Worm (Caenorhabditis elegans): ENCODE data around the gene snrp-200.

The snrp-200 gene

DNA sequence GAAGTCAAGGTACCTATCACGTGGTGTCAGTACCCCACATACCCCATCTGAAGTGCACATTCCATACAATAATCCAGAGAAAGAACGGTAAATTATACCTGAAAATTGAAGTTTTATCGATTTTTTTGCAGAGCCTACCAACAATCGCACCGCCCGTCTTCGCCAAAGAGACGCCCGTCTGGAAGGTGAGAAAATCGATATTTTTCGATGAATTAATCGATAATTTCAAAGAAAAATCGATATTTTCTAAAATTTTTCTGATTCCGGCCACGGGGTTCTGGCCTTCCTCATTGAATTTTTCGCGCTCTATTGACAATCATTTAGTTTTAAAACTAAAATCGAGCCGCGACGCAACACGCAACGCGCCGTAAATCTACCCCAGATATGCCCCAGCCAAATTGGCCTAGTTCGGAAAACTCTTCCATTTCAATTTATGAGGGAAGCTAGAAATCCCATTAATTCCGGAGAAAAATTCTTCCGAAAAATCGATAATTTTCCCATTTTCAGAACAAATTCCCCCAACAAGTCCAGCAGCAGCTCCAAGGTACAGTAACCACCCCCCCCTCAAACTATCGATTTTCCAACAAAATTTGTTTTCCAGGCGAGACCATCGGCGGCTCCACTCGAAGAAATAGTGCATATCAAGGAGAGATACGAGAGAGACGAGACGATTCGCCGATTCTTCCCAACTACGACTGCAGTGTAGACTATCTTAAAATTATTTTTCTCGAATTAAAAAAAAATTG is 29.9 kb upstream of the snrp-200 start:
- TF ChIP-seq ceh-16 (tag; optimal IDR thresholded peaks at IDR 0.05) (no peak), peb-1 (tag; optimal IDR thresholded peaks at IDR 0.05) (no peak), unc-55 (GFP tag; optimal IDR thresholded peaks at IDR 0.05) (no peak), nhr-25 (tag; optimal IDR thresholded peaks at IDR 0.05) (no peak), lin-39 (tag; optimal IDR thresholded peaks at IDR 0.05) (no peak), nhr-21 (tag; optimal IDR thresholded peaks at IDR 0.05) (no peak), gmeb-1 (tag; optimal IDR thresholded peaks at IDR 0.05) (no peak), aly-2 (tag; optimal IDR thresholded peaks at IDR 0.05) (no peak), snpc-4 (tag; optimal IDR thresholded peaks at IDR 0.05) (no peak), R02D3.7 (tag; optimal IDR thresholded peaks at IDR 0.05) (no peak), nhr-23 (tag; optimal IDR thresholded peaks at IDR 0.05) (no peak), egl-27 (tag; optimal IDR thresholded peaks at IDR 0.05) (no peak), sma-3 (GFP tag; optimal IDR thresholded peaks at IDR 0.05) (no peak), ztf-4 (tag; optimal IDR thresholded peaks at IDR 0.05) (no peak), dmd-4 (tag; optimal IDR thresholded peaks at IDR 0.05) (no peak), mbf-1 (tag; optimal IDR thresholded peaks at IDR 0.05) (no peak), unc-39 (tag; optimal IDR thresholded peaks at IDR 0.05) (no peak)

DNA sequence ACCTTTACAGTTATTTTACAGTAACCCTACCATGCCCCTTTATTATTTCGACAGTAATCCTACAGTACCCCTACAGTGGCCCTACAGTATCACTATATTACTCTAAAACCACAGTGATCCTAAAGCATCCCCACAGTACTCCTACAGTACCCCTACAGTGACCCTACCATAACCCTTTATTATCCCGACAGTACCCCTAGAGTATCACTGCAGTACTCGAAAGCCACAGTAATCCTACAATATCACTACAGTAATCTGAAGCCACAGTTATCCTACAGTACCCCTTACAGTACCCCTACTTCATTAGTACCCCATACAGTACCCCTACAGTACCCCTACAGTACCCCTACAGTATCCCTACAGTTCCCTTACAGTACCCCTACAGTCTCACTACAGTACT is 27.8 kb upstream of the snrp-200 start:
- TF ChIP-seq zag-1 (tag; optimal IDR thresholded peaks at IDR 0.05) = no peak
- no peak for TF ChIP-seq aly-2 (tag; optimal IDR thresholded peaks at IDR 0.05)
- no peak for TF ChIP-seq nhr-129 (tag; optimal IDR thresholded peaks at IDR 0.05)
- no peak for TF ChIP-seq unc-55 (GFP tag; optimal IDR thresholded peaks at IDR 0.05)
- no peak for TF ChIP-seq R02D3.7 (tag; optimal IDR thresholded peaks at IDR 0.05)
- TF ChIP-seq crh-2 (tag; optimal IDR thresholded peaks at IDR 0.05) = no peak
- TF ChIP-seq lin-13 (GFP tag; optimal IDR thresholded peaks at IDR 0.05) = no peak
- TF ChIP-seq nhr-11 (tag; optimal IDR thresholded peaks at IDR 0.05) = no peak
- no peak for TF ChIP-seq blmp-1 (tag; optimal IDR thresholded peaks at IDR 0.05; ENCODE audit: insufficient read depth)
- TF ChIP-seq nhr-10 (tag; optimal IDR thresholded peaks at IDR 0.05) = no peak
- TF ChIP-seq nhr-21 (tag; optimal IDR thresholded peaks at IDR 0.05) = no peak
- TF ChIP-seq Y55F3AM.14 (GFP tag; optimal IDR thresholded peaks at IDR 0.05) = no peak
- TF ChIP-seq nhr-237 (tag; optimal IDR thresholded peaks at IDR 0.05) = no peak

DNA sequence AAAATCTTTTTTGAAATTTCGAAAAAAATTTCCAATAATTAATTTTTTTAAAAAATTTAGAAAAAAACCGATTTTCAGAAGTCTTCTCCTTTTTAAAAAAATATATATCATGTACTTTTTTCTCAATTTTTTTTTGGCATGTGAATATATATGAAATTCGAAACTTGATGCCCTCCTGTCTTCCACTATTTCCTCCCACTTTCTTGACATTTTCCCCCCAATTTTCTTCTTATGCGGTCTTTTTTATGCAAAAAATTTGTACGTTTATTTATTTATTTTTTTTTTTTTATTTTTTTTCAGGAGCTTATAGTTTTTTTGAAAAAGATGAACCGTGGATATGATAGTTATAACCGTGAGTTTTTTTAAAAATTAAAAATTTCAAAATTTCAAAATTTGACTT is 23.8 kb upstream of the snrp-200 start, which contains the start of gene cnp-2:
Gene cnp-2, plus strand, starts transcription at position 301 of the 400 bp plus-strand sequence.
- no peak for TF ChIP-seq lin-11 (tag; optimal IDR thresholded peaks at IDR 0.05)
- TF ChIP-seq nhr-25 (tag; optimal IDR thresholded peaks at IDR 0.05) = no peak
- no peak for TF ChIP-seq sem-4 (tag; optimal IDR thresholded peaks at IDR 0.05)
- no peak for TF ChIP-seq ZK546.5 (tag; optimal IDR thresholded peaks at IDR 0.05)
- TF ChIP-seq aly-2 (tag; optimal IDR thresholded peaks at IDR 0.05) = no peak
- TF ChIP-seq R02D3.7 (tag; optimal IDR thresholded peaks at IDR 0.05) = no peak

DNA sequence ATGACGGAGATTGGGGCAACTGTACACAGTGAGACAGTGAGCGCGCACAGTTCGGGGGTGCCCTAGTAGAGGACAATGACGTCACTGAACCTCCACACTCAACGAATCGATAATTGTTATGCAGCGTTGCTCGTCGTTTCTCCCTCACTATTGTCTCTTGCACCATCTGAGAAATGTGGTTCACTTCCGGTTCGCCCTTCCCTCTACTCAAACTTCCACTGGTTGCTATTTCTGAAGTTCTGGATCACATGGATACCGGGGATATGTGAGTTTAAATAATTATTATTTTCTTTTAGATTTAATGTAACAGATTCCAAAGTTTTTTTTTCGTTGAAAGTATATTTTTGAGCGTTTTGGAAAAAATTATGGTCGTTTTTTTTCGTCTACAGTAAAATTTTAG is 19.5 kb upstream of the snrp-200 start, which contains the start of the genes Y46G5A.7 and Y46G5A.8:
Gene Y46G5A.7, minus strand, starts transcription at position 153 of the 400 bp plus-strand sequence.
Gene Y46G5A.8, plus strand, starts transcription at position 159 of the 400 bp plus-strand sequence.
- no peak for TF ChIP-seq mbf-1 (tag; optimal IDR thresholded peaks at IDR 0.05)
- TF ChIP-seq nhr-11 (tag; optimal IDR thresholded peaks at IDR 0.05) = no peak
- no peak for TF ChIP-seq blmp-1 (tag; optimal IDR thresholded peaks at IDR 0.05; ENCODE audit: insufficient read depth)
- no peak for TF ChIP-seq fos-1 (tag; optimal IDR thresholded peaks at IDR 0.05)
- no peak for TF ChIP-seq lsy-2 (tag; optimal IDR thresholded peaks at IDR 0.05)
- TF ChIP-seq nhr-77 (tag; optimal IDR thresholded peaks at IDR 0.05) = no peak
- no peak for TF ChIP-seq unc-39 (tag; optimal IDR thresholded peaks at IDR 0.05)
- no peak for TF ChIP-seq unc-62 (GFP tag; optimal IDR thresholded peaks at IDR 0.05)
- no peak for TF ChIP-seq nhr-6 (tag; optimal IDR thresholded peaks at IDR 0.05)
- TF ChIP-seq Y55F3AM.14 (GFP tag; optimal IDR thresholded peaks at IDR 0.05) = no peak
- TF ChIP-seq sma-9 (GFP tag; optimal IDR thresholded peaks at IDR 0.05) = no peak
- TF ChIP-seq sma-9 (tag; optimal IDR thresholded peaks at IDR 0.05) = no peak
- no peak for TF ChIP-seq snpc-4 (tag; optimal IDR thresholded peaks at IDR 0.05)
- no peak for TF ChIP-seq peb-1 (tag; optimal IDR thresholded peaks at IDR 0.05)
- no peak for TF ChIP-seq lin-11 (tag; optimal IDR thresholded peaks at IDR 0.05)
- no peak for TF ChIP-seq ceh-82 (tag; optimal IDR thresholded peaks at IDR 0.05)
- TF ChIP-seq gmeb-1 (tag; optimal IDR thresholded peaks at IDR 0.05) = no peak
- no peak for TF ChIP-seq egl-27 (tag; optimal IDR thresholded peaks at IDR 0.05)
